Fruit fly (Drosophila melanogaster) whole organism, wandering third instar larva: Measurements from ENCODE around the gene CG17199.

ENCODE experiments used
- Rel ChIP-seq, 2 experiments: fragments of 200-800 bp; sonication (Bioruptor generic) in 1 of 2; optimal IDR thresholded peaks; 2 replicates in 1 of 2; 3 replicates in 1 of 2; lab custom pipeline; 2016 to 2019; ENCODE audit warnings: mild to moderate bottlenecking in 2 of 2, missing biosample characterization in 2 of 2, missing genetic modification characterization in 2 of 2, moderate library complexity in 1 of 2
- lola ChIP-seq: fragments of >200 bp; optimal IDR thresholded peaks from 2 replicates; lab custom pipeline; 2017; ENCODE audit warnings: missing biosample characterization, missing genetic modification characterization
- psq ChIP-seq: fragments of 200-800 bp; sonication (Bioruptor generic); optimal IDR thresholded peaks from 3 replicates; lab custom pipeline; 2017; ENCODE audit warnings: missing biosample characterization, mild to moderate bottlenecking, missing genetic modification characterization, moderate library complexity
- rgr ChIP-seq: fragments of 200-800 bp; sonication (Bioruptor generic); optimal IDR thresholded peaks from 3 replicates; lab custom pipeline; 2016; ENCODE audit warnings: missing biosample characterization, mild to moderate bottlenecking, missing genetic modification characterization
- sv ChIP-seq: fragments of 200-800 bp; sonication (Bioruptor generic); optimal IDR thresholded peaks from 3 replicates; lab custom pipeline; 2016; ENCODE audit warnings: missing biosample characterization, missing genetic modification characterization

- TF ChIP-seq sv (GFP tag; lab: Kevin White, UChicago) (no peak), psq (GFP tag; lab: Kevin White, UChicago) (no peak), lola (GFP tag; lab: Kevin White, UChicago) (no peak), rgr (no peak), Rel (GFP tag; optimal IDR thresholded peaks at IDR 0.05; lab: Kevin White, UChicago) (no peak), Rel (tag; optimal IDR thresholded peaks at IDR 0.05; lab: Kevin White, UChicago) (no peak)
Measured at dm6 chr3R:20209691-20210090, at the start of gene CG17199.
